Worm (Caenorhabditis elegans) whole organism, L1 larva: Measurements from ENCODE around the gene sipa-1.

Source experiments
- fkh-10 ChIP-seq: sonication (generic microtip); optimal IDR thresholded peaks from 2 replicates; lab custom pipeline; 2017; ENCODE audit warnings: missing biosample characterization, missing genetic modification reagents, missing genetic modification characterization
- nhr-76 ChIP-seq: sonication (generic microtip); optimal IDR thresholded peaks from 2 replicates; lab custom pipeline; 2017; ENCODE audit warnings: missing biosample characterization, missing genetic modification characterization
- skn-1 ChIP-seq: fragments of 150-350 bp; optimal IDR thresholded peaks from 2 replicates; lab custom pipeline; 2014; ENCODE audit warnings: missing biosample characterization, missing genetic modification characterization

DNA sequence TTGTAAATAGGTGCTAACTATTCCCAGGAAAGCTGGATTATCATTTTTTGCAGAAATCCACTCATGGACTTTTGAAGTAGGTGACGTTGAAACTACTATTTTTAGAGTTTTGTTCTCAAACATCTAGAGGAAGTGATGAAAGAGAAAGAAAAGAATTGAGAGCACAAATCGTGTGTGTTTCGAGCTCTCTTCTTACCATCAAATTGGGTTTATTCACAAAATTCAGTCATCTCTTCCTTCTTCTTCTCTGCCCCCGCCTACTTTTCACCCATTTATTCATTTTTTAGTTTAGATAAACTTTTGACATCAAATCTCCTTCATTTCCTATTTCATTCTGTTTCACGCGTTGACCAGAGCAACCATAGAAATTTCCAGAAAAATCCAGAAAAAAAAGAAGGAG, 49.8 kb upstream of the sipa-1 start, which contains the start of gene W05E10.2:
- no peak for TF ChIP-seq nhr-76 (tag; lab: Kevin White, UChicago)
- TF ChIP-seq fkh-10 (GFP tag; lab: Kevin White, UChicago), result peak; percentile 15
- TF ChIP-seq skn-1 (tag; lab: Kevin White, UChicago), result no peak
